Worm (Caenorhabditis elegans) whole organism, L1 larva: Measurements from ENCODE around the gene Y38H6A.3.
"Not testable (repeated sequence)": the region's sequence is repeated elsewhere in the genome, so short reads cannot be mapped to it uniquely, and the experiment has no call there.

Experiments used
- C16A3.4 ChIP-seq: fragments of 150-350 bp; optimal IDR thresholded peaks from 2 replicates; lab custom pipeline; 2014; ENCODE audit warnings: missing biosample characterization, missing genetic modification characterization
- ceh-63 ChIP-seq: fragments of 200-800 bp; sonication (Bioruptor generic); optimal IDR thresholded peaks from 2 replicates; lab custom pipeline; 2018; ENCODE audit warnings: mild to moderate bottlenecking, missing genetic modification characterization, missing compliant biosample characterization
- fos-1 ChIP-seq: fragments of 150-350 bp; optimal IDR thresholded peaks from 2 replicates; lab custom pipeline; 2014; ENCODE audit warnings: missing biosample characterization, missing genetic modification characterization
- jun-1 ChIP-seq: fragments of 150-350 bp; optimal IDR thresholded peaks from 2 replicates; lab custom pipeline; 2014; ENCODE audit warnings: missing biosample characterization, missing genetic modification reagents, missing genetic modification characterization
- lsy-2 ChIP-seq, 2 experiments: fragments of 150-350 bp; optimal IDR thresholded peaks; 2 replicates each; lab custom pipeline; 2014; ENCODE audit warnings: missing biosample characterization in 2 of 2, missing genetic modification characterization in 2 of 2
- nhr-237 ChIP-seq: fragments of 150-350 bp; optimal IDR thresholded peaks from 2 replicates; lab custom pipeline; 2014; ENCODE audit warnings: missing biosample characterization, missing genetic modification characterization
- nhr-76 ChIP-seq: sonication (generic microtip); optimal IDR thresholded peaks from 2 replicates; lab custom pipeline; 2017; ENCODE audit warnings: missing biosample characterization, missing genetic modification characterization
- nhr-77 ChIP-seq: fragments of 150-350 bp; optimal IDR thresholded peaks from 2 replicates; lab custom pipeline; 2014; ENCODE audit warnings: missing biosample characterization, missing genetic modification characterization
- unc-86 ChIP-seq: sonication (generic microtip); optimal IDR thresholded peaks from 2 replicates; lab custom pipeline; 2016; ENCODE audit warnings: missing genetic modification characterization, missing compliant biosample characterization
- vab-15 ChIP-seq: sonication (generic microtip); optimal IDR thresholded peaks from 2 replicates; lab custom pipeline; 2017; ENCODE audit warnings: missing genotype, mild to moderate bottlenecking, missing genetic modification characterization, missing compliant biosample characterization
- ztf-4 ChIP-seq: fragments of 150-350 bp; optimal IDR thresholded peaks from 2 replicates; lab custom pipeline; 2014; ENCODE audit warnings: missing biosample characterization, missing genetic modification characterization

DNA sequence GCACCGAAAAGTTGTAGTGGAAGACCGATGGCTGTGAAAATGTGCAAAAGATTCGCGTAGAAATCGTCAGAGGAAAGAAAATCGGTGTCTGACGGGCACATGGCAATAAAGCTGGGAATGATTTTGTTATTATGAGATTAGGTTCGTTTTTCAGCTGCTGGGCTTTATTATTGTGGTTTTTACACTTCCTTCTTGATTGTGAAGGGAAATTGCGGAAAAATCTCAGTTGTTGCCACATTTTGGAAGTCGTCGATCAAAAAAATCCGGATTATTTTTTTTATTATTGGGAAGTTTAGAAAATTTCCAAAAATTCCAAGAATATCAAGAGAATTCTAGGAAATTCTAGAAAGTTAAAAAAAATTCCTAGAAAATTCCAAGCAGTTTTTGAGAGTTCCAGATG, 24.2 kb downstream of the Y38H6A.3 start, which contains the start of gene srh-177:
- not testable (repeated sequence) for TF ChIP-seq nhr-237 (tag; lab: Kevin White, UChicago); fos-1 (tag; lab: Kevin White, UChicago); lsy-2 (tag; optimal IDR thresholded peaks at IDR 0.05; lab: Kevin White, UChicago); ztf-4 (tag; lab: Kevin White, UChicago); nhr-77 (tag; lab: Kevin White, UChicago); nhr-76; vab-15 (tag; lab: Kevin White, UChicago); ceh-63; C16A3.4; jun-1 (tag; lab: Kevin White, UChicago); unc-86 (tag; lab: Kevin White, UChicago)
